Fruit fly (Drosophila melanogaster) whole organism, embryonic: ENCODE data around the gene spd-2.
A peak's percentile ranks its signal among the peaks of the same experiment; 100 is the strongest.

ENCODE experiments used
- BtbVII ChIP-seq: fragments of 200-800 bp; sonication (Bioruptor generic); optimal IDR thresholded peaks from 3 replicates; lab custom pipeline; 2017; ENCODE audit warnings: missing biosample characterization, mild to moderate bottlenecking, missing genetic modification characterization
- C15 ChIP-seq: fragments of 200-800 bp; sonication (Bioruptor generic); IDR thresholded peaks from 3 replicates; pipeline ENCODE4 v1.3.6; 2022; ENCODE audit warnings: missing biosample characterization, missing genetic modification characterization
- CG10979 ChIP-seq: fragments of 200-800 bp; sonication (Bioruptor generic); optimal IDR thresholded peaks from 2 replicates; lab custom pipeline; 2018; ENCODE audit warnings: missing biosample characterization, mild to moderate bottlenecking, missing genetic modification characterization, moderate library complexity
- CG12659 ChIP-seq: fragments of 200-800 bp; sonication (Bioruptor generic); optimal IDR thresholded peaks from 3 replicates; lab custom pipeline; 2017; ENCODE audit warnings: mild to moderate bottlenecking, missing biosample characterization, missing genetic modification reagents, missing genetic modification characterization
- CG13624 ChIP-seq: fragments of 200-800 bp; sonication (Bioruptor generic); optimal IDR thresholded peaks from 2 replicates; lab custom pipeline; 2016; ENCODE audit warnings: missing biosample characterization, missing genetic modification characterization
- CG14710 ChIP-seq: fragments of 200-800 bp; sonication (Bioruptor generic); optimal IDR thresholded peaks from 3 replicates; lab custom pipeline; 2019; ENCODE audit warnings: missing biosample characterization, mild to moderate bottlenecking, missing genetic modification characterization, moderate library complexity
- CG17361 ChIP-seq: fragments of 200-800 bp; sonication (Bioruptor generic); IDR thresholded peaks from 3 replicates; pipeline ENCODE4 v1.3.6; 2022; ENCODE audit warnings: missing biosample characterization, missing genetic modification characterization
- CG17568 ChIP-seq: fragments of 200-800 bp; sonication (Bioruptor generic); optimal IDR thresholded peaks from 2 replicates; lab custom pipeline; 2018; ENCODE audit warnings: missing biosample characterization, mild to moderate bottlenecking, missing genetic modification characterization, moderate library complexity
- CG2116 ChIP-seq: fragments of 200-800 bp; sonication (Bioruptor generic); optimal IDR thresholded peaks from 3 replicates; lab custom pipeline; 2018; ENCODE audit warnings: missing biosample characterization, mild to moderate bottlenecking, missing genetic modification characterization
- CG2875 ChIP-seq: fragments of 200-800 bp; sonication (Bioruptor generic); optimal IDR thresholded peaks from 2 replicates; lab custom pipeline; 2017; ENCODE audit warnings: missing biosample characterization, mild to moderate bottlenecking, missing genetic modification characterization, missing genetic modification reagents
- CG9817 ChIP-seq: fragments of 200-800 bp; sonication (Bioruptor generic); optimal IDR thresholded peaks from 2 replicates; lab custom pipeline; 2018; ENCODE audit warnings: missing biosample characterization, mild to moderate bottlenecking, missing genetic modification characterization, moderate library complexity
- CrebB ChIP-seq: fragments of 200-800 bp; sonication (Bioruptor generic); optimal IDR thresholded peaks from 3 replicates; lab custom pipeline; 2018; ENCODE audit warnings: missing biosample characterization, mild to moderate bottlenecking, missing genetic modification characterization
- Dbx ChIP-seq: fragments of 200-800 bp; sonication (Bioruptor generic); IDR thresholded peaks from 3 replicates; pipeline ENCODE4 v1.3.6; 2022; ENCODE audit warnings: missing biosample characterization, missing genetic modification characterization
- Dll ChIP-seq: fragments of 200-800 bp; sonication (Bioruptor generic); IDR thresholded peaks from 4 replicates; pipeline ENCODE4 v1.3.6; 2022; ENCODE audit warnings: missing biosample characterization, missing genetic modification characterization; ENCODE audit not compliant: partially characterized antibody
- Doc3 ChIP-seq: fragments of 200-800 bp; sonication (Bioruptor generic); IDR thresholded peaks from 3 replicates; pipeline ENCODE4 v1.3.6; 2022; ENCODE audit warnings: missing biosample characterization, missing genetic modification characterization; ENCODE audit not compliant: partially characterized antibody
- Gsc ChIP-seq: fragments of 200-800 bp; sonication (Bioruptor generic); IDR thresholded peaks from 2 replicates; pipeline ENCODE4 v1.3.6; 2022; ENCODE audit warnings: missing biosample characterization, missing genetic modification characterization
- HLH3B ChIP-seq: fragments of 200-800 bp; sonication (Bioruptor generic); IDR thresholded peaks from 2 replicates; pipeline ENCODE4 v1.3.6; 2022; ENCODE audit warnings: missing biosample characterization, missing genetic modification characterization
- Hand ChIP-seq: fragments of 200-800 bp; sonication (Bioruptor generic); optimal IDR thresholded peaks from 2 replicates; lab custom pipeline; 2017; ENCODE audit warnings: mild to moderate bottlenecking, missing biosample characterization, missing genetic modification reagents, missing genetic modification characterization
- Hr51 ChIP-seq, 2 experiments: fragments of 200-800 bp; sonication (Bioruptor generic); optimal IDR thresholded peaks; 2 replicates in 1 of 2; 3 replicates in 1 of 2; lab custom pipeline; 2016 to 2018; ENCODE audit warnings: missing biosample characterization in 2 of 2, missing genetic modification characterization in 2 of 2, mild to moderate bottlenecking in 1 of 2, moderate library complexity in 1 of 2
- Hr78 ChIP-seq, 2 experiments: fragments of 200-800 bp in 1 of 2; fragments of >200 bp in 1 of 2; sonication (Bioruptor generic) in 1 of 2; optimal IDR thresholded peaks; 2 replicates each; lab custom pipeline; 2017 to 2019; ENCODE audit warnings: missing biosample characterization in 2 of 2, missing genetic modification characterization in 2 of 2, mild to moderate bottlenecking in 1 of 2, moderate library complexity in 1 of 2
- MESR4 ChIP-seq: fragments of 200-800 bp; sonication (Bioruptor generic); optimal IDR thresholded peaks from 2 replicates; lab custom pipeline; 2018; ENCODE audit warnings: missing biosample characterization, mild to moderate bottlenecking, missing genetic modification characterization, moderate library complexity
- Med ChIP-seq: fragments of 200-800 bp; sonication (Bioruptor generic); peaks from one replicate; lab custom pipeline; 2016; ENCODE audit warnings: missing biosample characterization, missing genetic modification characterization, mild to moderate bottlenecking, inconsistent platforms, moderate library complexity
- NK7.1 ChIP-seq: fragments of 200-800 bp; sonication (Bioruptor generic); optimal IDR thresholded peaks from 3 replicates; lab custom pipeline; 2016; ENCODE audit warnings: missing biosample characterization, missing genetic modification characterization
- Stat92E ChIP-seq, 3 experiments: fragments of >200 bp in 2 of 3; fragments of 200-800 bp in 1 of 3; sonication (Bioruptor generic) in 1 of 3; optimal IDR thresholded peaks; 2 replicates each; lab custom pipeline; 2017 to 2019; ENCODE audit warnings: missing biosample characterization in 3 of 3, missing genetic modification characterization in 3 of 3, mild to moderate bottlenecking in 1 of 3, moderate library complexity in 1 of 3
- YL-1 ChIP-seq: fragments of 200-800 bp; sonication (Bioruptor generic); optimal IDR thresholded peaks from 3 replicates; lab custom pipeline; 2017; ENCODE audit warnings: missing biosample characterization, mild to moderate bottlenecking, missing genetic modification characterization
- bsh ChIP-seq, 2 experiments: fragments of 200-800 bp; sonication (Bioruptor generic); optimal IDR thresholded peaks; 2 replicates each; lab custom pipeline; 2017 to 2018; ENCODE audit warnings: mild to moderate bottlenecking in 2 of 2, missing biosample characterization in 2 of 2, missing genetic modification characterization in 2 of 2, moderate library complexity in 1 of 2
- disco-r ChIP-seq: fragments of 200-800 bp; sonication (Bioruptor generic); optimal IDR thresholded peaks from 2 replicates; lab custom pipeline; 2016; ENCODE audit warnings: missing biosample characterization, missing genetic modification characterization
- grau ChIP-seq: fragments of 200-800 bp; optimal IDR thresholded peaks from 3 replicates; lab custom pipeline; 2019; ENCODE audit warnings: missing biosample characterization, mild to moderate bottlenecking, missing genetic modification characterization, moderate library complexity
- inv ChIP-seq: fragments of 200-800 bp; sonication (Bioruptor generic); IDR thresholded peaks from 2 replicates; pipeline ENCODE4 v1.3.6; 2022; ENCODE audit warnings: missing biosample characterization, missing genetic modification characterization; ENCODE audit not compliant: partially characterized antibody
- jing ChIP-seq: fragments of 200-800 bp; sonication (Bioruptor generic); optimal IDR thresholded peaks from 2 replicates; lab custom pipeline; 2018; ENCODE audit warnings: missing biosample characterization, mild to moderate bottlenecking, missing genetic modification characterization
- lilli ChIP-seq: fragments of 200-800 bp; sonication (Bioruptor generic); optimal IDR thresholded peaks from 3 replicates; lab custom pipeline; 2016; ENCODE audit warnings: missing biosample characterization, missing genetic modification characterization
- lola ChIP-seq, 3 experiments: fragments of >200 bp in 2 of 3; fragments of 200-800 bp in 1 of 3; sonication (Bioruptor generic) in 1 of 3; optimal IDR thresholded peaks; 2 replicates each; lab custom pipeline; 2017 to 2019; ENCODE audit warnings: missing biosample characterization in 3 of 3, missing genetic modification characterization in 3 of 3, mild to moderate bottlenecking in 1 of 3, moderate library complexity in 1 of 3
- nau ChIP-seq: fragments of 200-800 bp; sonication (Bioruptor generic); optimal IDR thresholded peaks from 3 replicates; lab custom pipeline; 2017; ENCODE audit warnings: missing biosample characterization, mild to moderate bottlenecking, missing genetic modification characterization, missing genetic modification reagents
- nerfin-1 ChIP-seq: fragments of 200-800 bp; sonication (Bioruptor generic); optimal IDR thresholded peaks from 3 replicates; lab custom pipeline; 2019; ENCODE audit warnings: missing biosample characterization, mild to moderate bottlenecking, missing genetic modification characterization, moderate library complexity
- nerfin-2 ChIP-seq: fragments of 200-800 bp; sonication (Bioruptor generic); IDR thresholded peaks from 2 replicates; pipeline ENCODE4 v1.3.6; 2022; ENCODE audit warnings: missing biosample characterization, missing genetic modification characterization; ENCODE audit not compliant: partially characterized antibody
- onecut ChIP-seq: fragments of 200-800 bp; sonication (Bioruptor generic); IDR thresholded peaks from 2 replicates; pipeline ENCODE4 v1.3.6; 2022; ENCODE audit warnings: missing biosample characterization, missing genetic modification characterization
- pfk ChIP-seq: fragments of 200-800 bp; sonication (Bioruptor generic); optimal IDR thresholded peaks from 2 replicates; lab custom pipeline; 2018; ENCODE audit warnings: missing biosample characterization, mild to moderate bottlenecking, missing genetic modification characterization, moderate library complexity
- phol ChIP-seq: fragments of 200-800 bp; sonication (Bioruptor generic); optimal IDR thresholded peaks from 3 replicates; lab custom pipeline; 2018; ENCODE audit warnings: missing biosample characterization, mild to moderate bottlenecking, missing genetic modification characterization, moderate library complexity
- row ChIP-seq: fragments of 200-800 bp; sonication (Bioruptor generic); IDR thresholded peaks from 3 replicates; pipeline ENCODE4 v1.3.6; 2022; ENCODE audit warnings: missing biosample characterization, missing genetic modification characterization
- run ChIP-seq: fragments of 200-800 bp; sonication (Bioruptor generic); optimal IDR thresholded peaks from 3 replicates; lab custom pipeline; 2018; ENCODE audit warnings: missing biosample characterization, mild to moderate bottlenecking, missing genetic modification characterization
- scrt ChIP-seq: fragments of 200-800 bp; sonication (Bioruptor generic); optimal IDR thresholded peaks from 2 replicates; lab custom pipeline; 2018; ENCODE audit warnings: missing biosample characterization, mild to moderate bottlenecking, missing genetic modification characterization, moderate library complexity
- slbo ChIP-seq: fragments of 200-800 bp; sonication (Bioruptor generic); IDR thresholded peaks from 2 replicates; pipeline ENCODE4 v1.3.6; 2022; ENCODE audit warnings: missing biosample characterization, missing genetic modification characterization
- sna ChIP-seq: fragments of 200-800 bp; sonication (Bioruptor generic); IDR thresholded peaks from 2 replicates; pipeline ENCODE4 v1.3.6; 2022; ENCODE audit warnings: missing biosample characterization, missing genetic modification characterization; ENCODE audit not compliant: partially characterized antibody
- sug ChIP-seq: fragments of 200-800 bp; optimal IDR thresholded peaks from 2 replicates; lab custom pipeline; 2019; ENCODE audit warnings: missing biosample characterization, mild to moderate bottlenecking, missing genetic modification characterization, moderate library complexity
- tin ChIP-seq: fragments of 200-800 bp; sonication (Bioruptor generic); optimal IDR thresholded peaks from 3 replicates; lab custom pipeline; 2016; ENCODE audit warnings: missing biosample characterization, missing genetic modification characterization
- tna ChIP-seq: fragments of 200-800 bp; sonication (Bioruptor generic); IDR thresholded peaks from 2 replicates; pipeline ENCODE4 v1.3.6; 2022; ENCODE audit warnings: missing biosample characterization, missing genetic modification characterization; ENCODE audit not compliant: partially characterized antibody
- zfh2 ChIP-seq: fragments of 200-800 bp; sonication (Bioruptor generic); optimal IDR thresholded peaks from 2 replicates; lab custom pipeline; 2016; ENCODE audit warnings: missing biosample characterization, missing genetic modification characterization

spd-2 gene

dm6 chr3L:16582678-16583315 is 12.0 kb downstream of the spd-2 start, which contains the start of gene Rpn12 (continued):
- TF ChIP-seq HLH3B (GFP tag; lab: Robert Waterston, UW) (no peak), lola (GFP tag; optimal IDR thresholded peaks at IDR 0.05; lab: Kevin White, UChicago) (peak in 1 of 3 experiments; percentile 23), CG2116 (GFP tag; lab: Kevin White, UChicago) (peak; percentile 75), Hr78 (GFP tag; optimal IDR thresholded peaks at IDR 0.05; lab: Kevin White, UChicago) (no peak), CrebB (tag; lab: Kevin White, UChicago) (no peak), jing (GFP tag; lab: Kevin White, UChicago) (no peak), phol (tag; lab: Kevin White, UChicago) (peak; percentile 44), Hand (GFP tag; lab: Kevin White, UChicago) (no peak), CG17361 (GFP tag; lab: Robert Waterston, UW) (peak; percentile 55; the same call in 2 of the 3 replicates), Stat92E (GFP tag; optimal IDR thresholded peaks at IDR 0.05; lab: Kevin White, UChicago) (no peak), CG13624 (peak; percentile 43), MESR4 (GFP tag; lab: Kevin White, UChicago) (peak; percentile 80), sna (GFP tag; lab: Robert Waterston, UW) (peak; percentile 86), Dll (peak; percentile 88), slbo (GFP tag; lab: Robert Waterston, UW) (peak; percentile 27; the same call in 1 of the 2 replicates), nau (no peak), Med (peak; percentile 76), scrt (GFP tag; lab: Kevin White, UChicago) (no peak), pfk (no peak), CG12659 (peak; percentile 43), nerfin-2 (GFP tag; lab: Robert Waterston, UW) (peak; percentile 78), CG17568 (no peak), Doc3 (GFP tag; lab: Robert Waterston, UW) (peak; percentile 80), tin (GFP tag; lab: Kevin White, UChicago) (peak; percentile 5), BtbVII (GFP tag; lab: Kevin White, UChicago) (no peak), lilli (GFP tag; lab: Kevin White, UChicago) (peak; percentile 58), run (tag; lab: Kevin White, UChicago) (no peak), grau (tag; lab: Kevin White, UChicago) (peak; percentile 49), CG9817 (tag; lab: Kevin White, UChicago) (peak; percentile 40), tna (GFP tag; lab: Robert Waterston, UW) (peak; percentile 80), CG10979 (tag; lab: Kevin White, UChicago) (peak; percentile 11), Hr51 (GFP tag; optimal IDR thresholded peaks at IDR 0.05; lab: Kevin White, UChicago) (peak in 1 of 2 experiments; percentile 35), Dbx (GFP tag; lab: Robert Waterston, UW) (peak; percentile 21; the same call in 1 of the 3 replicates), inv (peak; percentile 51), Gsc (no peak), CG2875 (no peak), zfh2 (GFP tag; lab: Kevin White, UChicago) (peak; percentile 29), row (peak; percentile 68), C15 (GFP tag; lab: Robert Waterston, UW) (no peak), bsh (GFP tag; optimal IDR thresholded peaks at IDR 0.05; lab: Kevin White, UChicago) (peak in 1 of 2 experiments; percentile 1), sug (tag; lab: Kevin White, UChicago) (peak; percentile 38), onecut (no peak), CG14710 (tag; lab: Kevin White, UChicago) (peak; percentile 38), disco-r (no peak), NK7.1 (GFP tag; lab: Kevin White, UChicago) (no peak), YL-1 (GFP tag; lab: Kevin White, UChicago) (peak; percentile 23), nerfin-1 (tag; lab: Kevin White, UChicago) (peak; percentile 29)
